Fruit fly (Drosophila melanogaster): Measurements from ENCODE around the gene CG7011.

Gene CG7011

dm6 chr3L:15141118-15142003 is 22.1 kb downstream of the CG7011 start (continued):
- TF ChIP-seq CG8119 (GFP tag; IDR thresholded peaks at IDR 0.05) = peak; percentile 51
- TF ChIP-seq CG8632 (GFP tag; optimal IDR thresholded peaks at IDR 0.05) = no peak
- TF ChIP-seq CG11294 (GFP tag; IDR thresholded peaks at IDR 0.05) = no peak
- TF ChIP-seq CG16779 (tag; optimal IDR thresholded peaks at IDR 0.05) = no peak
- peak; percentile 25 for TF ChIP-seq CG3919 (GFP tag; optimal IDR thresholded peaks at IDR 0.05)
- peak; percentile 14 for TF ChIP-seq CG1621 (tag; optimal IDR thresholded peaks at IDR 0.05)
- TF ChIP-seq fkh (GFP tag; optimal IDR thresholded peaks at IDR 0.05) = peak; percentile 59
- peak; percentile 62 for TF ChIP-seq Met (GFP tag; optimal IDR thresholded peaks at IDR 0.05)
- TF ChIP-seq spab (GFP tag; optimal IDR thresholded peaks at IDR 0.05) = no peak

DNA sequence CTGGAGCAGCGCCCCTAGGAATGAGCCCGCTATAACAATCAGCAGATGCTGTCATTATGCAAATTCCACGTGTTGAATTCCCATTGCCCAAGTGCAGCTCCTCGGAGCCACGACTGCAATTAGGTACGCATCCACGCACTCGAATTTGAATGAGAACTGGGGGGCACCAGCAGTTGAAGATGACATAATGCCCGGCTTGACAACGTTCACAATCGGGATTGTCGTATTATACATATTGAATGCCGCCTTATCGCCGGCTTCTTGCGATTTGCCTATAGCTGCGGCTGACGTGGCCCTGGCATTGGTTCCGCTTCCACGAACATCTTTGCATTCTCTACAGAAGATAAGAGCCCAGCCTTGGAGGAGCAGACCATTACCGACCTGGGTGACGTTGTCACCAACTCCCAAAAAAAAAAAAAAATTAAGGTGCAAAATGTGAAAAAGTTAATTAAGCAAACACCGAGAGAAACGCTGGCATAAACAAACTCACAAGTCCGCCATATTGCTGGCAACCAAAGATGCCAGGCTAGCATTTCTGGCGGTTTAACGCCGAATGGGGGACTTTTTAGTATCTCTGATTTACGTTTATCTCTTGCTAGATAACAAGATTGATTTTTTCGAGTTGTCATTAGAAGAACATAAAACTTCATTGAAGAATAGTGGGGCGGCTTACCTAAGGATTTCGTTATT is 23.0 kb downstream of the CG7011 start:
- no peak for TF ChIP-seq CG31627 (GFP tag; optimal IDR thresholded peaks at IDR 0.05)
- TF ChIP-seq Eip78C (GFP tag) = peak; percentile 41
- peak; percentile 19; the same call in 1 of the 3 replicates for TF ChIP-seq CG6163 (GFP tag; IDR thresholded peaks at IDR 0.05)
- TF ChIP-seq dsx (GFP tag; optimal IDR thresholded peaks at IDR 0.05; ENCODE audit: poor library complexity, severe bottlenecking) = no peak
- peak; percentile 64 for TF ChIP-seq svp (GFP tag)
- TF ChIP-seq vri (GFP tag; optimal IDR thresholded peaks at IDR 0.05) = peak; percentile 96
- no peak for TF ChIP-seq CG11762 (GFP tag; optimal IDR thresholded peaks at IDR 0.05; ENCODE audit: insufficient read depth)
- TF ChIP-seq esn (GFP tag; optimal IDR thresholded peaks at IDR 0.05) = no peak
- peak; percentile 34; the same call in 1 of the 3 replicates for TF ChIP-seq eg (GFP tag; IDR thresholded peaks at IDR 0.05)

DNA sequence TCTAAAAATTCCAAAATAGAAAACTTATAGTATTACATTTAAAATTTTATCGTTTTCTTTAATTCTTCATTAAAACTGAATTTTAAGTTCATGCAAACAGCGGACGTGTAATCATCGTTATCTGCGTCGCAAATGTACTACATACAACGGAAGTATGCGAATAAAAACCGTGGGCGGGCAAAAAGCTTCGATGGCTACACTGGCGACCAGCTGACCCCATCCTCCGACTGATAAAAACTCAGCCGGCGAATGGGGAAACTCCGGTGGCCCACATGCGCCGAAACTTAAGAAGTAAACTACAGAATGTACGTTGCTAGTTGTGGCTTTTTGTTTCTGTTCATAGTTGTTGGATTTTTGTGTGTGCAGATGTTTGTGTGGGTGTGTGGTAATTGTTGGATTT is 25.6 kb downstream of the CG7011 start:
- no peak for TF ChIP-seq esn (GFP tag; optimal IDR thresholded peaks at IDR 0.05)
- peak; percentile 78 for TF ChIP-seq svp (GFP tag)
- TF ChIP-seq Eip78C (GFP tag) = peak; percentile 19

DNA sequence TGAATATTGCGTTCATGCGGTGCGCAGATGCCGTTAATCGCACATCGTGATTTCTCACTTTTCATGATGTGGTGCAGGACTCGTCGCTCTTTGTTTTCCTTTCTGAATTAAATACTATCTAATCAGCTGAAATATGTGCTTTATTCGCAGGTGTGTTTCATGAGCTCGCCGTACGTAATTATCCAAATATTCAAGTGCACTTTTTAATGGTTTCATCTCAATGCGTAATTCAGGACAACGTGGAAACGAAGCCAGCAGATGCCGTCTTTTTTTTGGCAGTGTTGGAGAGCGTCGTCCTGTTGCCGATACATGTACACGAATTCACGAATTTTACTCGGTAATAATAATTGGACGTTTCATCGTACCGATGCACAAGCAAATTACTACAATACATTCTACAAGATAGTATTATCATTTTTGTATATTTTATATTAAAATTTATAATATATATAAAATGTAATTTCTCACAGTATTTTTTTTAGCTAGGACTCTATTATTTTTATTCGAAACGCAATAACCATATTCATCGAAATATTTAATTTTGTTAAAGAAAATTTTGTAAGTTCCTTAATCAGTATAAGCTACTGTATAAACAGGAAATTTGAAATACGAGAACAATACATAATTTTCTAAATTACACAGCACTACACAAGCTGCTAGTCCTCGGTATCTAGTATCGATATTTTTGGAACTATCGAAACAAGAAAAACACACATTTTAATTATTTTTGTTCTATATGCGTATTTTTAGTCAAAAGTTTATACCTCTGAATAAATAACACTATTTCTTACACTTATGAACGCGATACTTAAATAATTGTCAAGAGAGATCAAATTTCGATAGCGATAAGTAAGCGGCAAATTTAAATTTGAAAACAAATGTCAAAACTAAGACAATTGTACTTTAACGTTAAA is 26.5 kb downstream of the CG7011 start, which contains the start of gene CG12316:
Gene CG12316 (minus strand): TSS at position 276 of the 914 bp plus-strand sequence.
- TF ChIP-seq CG10669 (GFP tag; optimal IDR thresholded peaks at IDR 0.05) = peak; percentile 95
- TF ChIP-seq Sox102F (GFP tag; optimal IDR thresholded peaks at IDR 0.05) = peak; percentile 99
- peak; percentile 92 for TF ChIP-seq dsx (GFP tag; optimal IDR thresholded peaks at IDR 0.05; ENCODE audit: poor library complexity, severe bottlenecking)
- peak; percentile 95 for TF ChIP-seq CG6276 (GFP tag; optimal IDR thresholded peaks at IDR 0.05)
- peak; percentile 98 for TF ChIP-seq lz (GFP tag; optimal IDR thresholded peaks at IDR 0.05)
- TF ChIP-seq topi (GFP tag; optimal IDR thresholded peaks at IDR 0.05) = peak; percentile 97
- peak; percentile 94 for TF ChIP-seq Ets96B (tag; optimal IDR thresholded peaks at IDR 0.05)
- TF ChIP-seq Eip75B (GFP tag; optimal IDR thresholded peaks at IDR 0.05) = peak; percentile 98
- TF ChIP-seq CG8119 (GFP tag; IDR thresholded peaks at IDR 0.05) = peak; percentile 96
- peak; percentile 93 for TF ChIP-seq fd85E (GFP tag; optimal IDR thresholded peaks at IDR 0.05)
- TF ChIP-seq CG8319 (GFP tag; optimal IDR thresholded peaks at IDR 0.05) = peak; percentile 94
- peak; percentile 95 for TF ChIP-seq CG6163 (GFP tag; IDR thresholded peaks at IDR 0.05)
- TF ChIP-seq CG31627 (GFP tag; optimal IDR thresholded peaks at IDR 0.05) = peak; percentile 97
- TF ChIP-seq achi (GFP tag; optimal IDR thresholded peaks at IDR 0.05) = peak; percentile 95
- peak; percentile 93 for TF ChIP-seq acj6 (GFP tag; optimal IDR thresholded peaks at IDR 0.05)
- peak; percentile 88 for TF ChIP-seq CG11762 (GFP tag; optimal IDR thresholded peaks at IDR 0.05; ENCODE audit: insufficient read depth)
- TF ChIP-seq Blimp-1 (GFP tag; optimal IDR thresholded peaks at IDR 0.05) = peak; percentile 81
- peak; percentile 85 for TF ChIP-seq Eip93F (GFP tag; optimal IDR thresholded peaks at IDR 0.05)
- TF ChIP-seq CG9139 (GFP tag; optimal IDR thresholded peaks at IDR 0.05) = peak; percentile 85
- TF ChIP-seq CG11902 (GFP tag; optimal IDR thresholded peaks at IDR 0.05) = peak; percentile 83
- TF ChIP-seq CG3919 (GFP tag; optimal IDR thresholded peaks at IDR 0.05) = peak; percentile 97
- peak; percentile 95 for TF ChIP-seq vri (GFP tag; optimal IDR thresholded peaks at IDR 0.05)
- no peak for TF ChIP-seq Hr38 (GFP tag; optimal IDR thresholded peaks at IDR 0.05)
- TF ChIP-seq CG6854 (GFP tag; optimal IDR thresholded peaks at IDR 0.05) = peak; percentile 97
- TF ChIP-seq Hr39 (GFP tag; optimal IDR thresholded peaks at IDR 0.05) = peak; percentile 96
- peak; percentile 90 for TF ChIP-seq eg (GFP tag; IDR thresholded peaks at IDR 0.05)
- peak; percentile 92 for TF ChIP-seq CG10631 (GFP tag; optimal IDR thresholded peaks at IDR 0.05)
- TF ChIP-seq CG16779 (tag; optimal IDR thresholded peaks at IDR 0.05) = peak; percentile 93
- TF ChIP-seq Eip78C (GFP tag) = peak; percentile 99
- peak; percentile 94 for TF ChIP-seq CG34406 (GFP tag; optimal IDR thresholded peaks at IDR 0.05)
- peak; percentile 97 for TF ChIP-seq Sox14 (GFP tag; optimal IDR thresholded peaks at IDR 0.05)
